Fruit fly (Drosophila melanogaster): Measurements from ENCODE around the gene GstD9.
A peak's percentile ranks its signal among the peaks of the same experiment; 100 is the strongest.

The GstD9 gene

DNA sequence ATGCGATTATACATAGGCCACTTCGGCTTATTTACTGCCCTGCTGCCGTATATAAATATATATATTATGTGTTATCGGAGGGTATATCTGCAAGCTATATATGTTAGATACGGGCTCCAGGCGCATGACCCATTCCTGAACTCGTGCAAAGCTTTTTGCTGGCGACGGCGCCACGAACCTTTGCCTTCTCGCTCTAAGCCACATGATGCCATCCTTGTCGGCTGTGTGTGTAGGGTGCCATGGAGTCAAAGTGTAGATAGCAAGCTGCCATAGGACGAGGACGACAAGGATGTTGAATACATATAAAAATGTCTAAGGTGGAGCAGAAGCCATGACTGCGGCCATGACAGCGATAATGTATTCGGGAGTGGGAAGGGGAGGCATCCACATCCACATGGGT is 19.7 kb downstream of the GstD9 start (continued):
- no peak for TF ChIP-seq crp (GFP tag; optimal IDR thresholded peaks at IDR 0.05)
- TF ChIP-seq CG4730 (GFP tag; IDR thresholded peaks at IDR 0.05) = no peak
- TF ChIP-seq D19A (tag; optimal IDR thresholded peaks at IDR 0.05) = no peak
- no peak for TF ChIP-seq wor (GFP tag; IDR thresholded peaks at IDR 0.05)
- TF ChIP-seq CG3726 (GFP tag; IDR thresholded peaks at IDR 0.05) = no peak
- TF ChIP-seq PHDP (tag; optimal IDR thresholded peaks at IDR 0.05) = no peak
- TF ChIP-seq lov (optimal IDR thresholded peaks at IDR 0.05) = no peak
- no peak for TF ChIP-seq lov (GFP tag; IDR thresholded peaks at IDR 0.05)
- no peak for TF ChIP-seq nerfin-2 (GFP tag; IDR thresholded peaks at IDR 0.05; ENCODE audit: partially characterized antibody)
- TF ChIP-seq Six4 (GFP tag; optimal IDR thresholded peaks at IDR 0.05) = no peak
- no peak for TF ChIP-seq CG13424 (tag; optimal IDR thresholded peaks at IDR 0.05)
- no peak for TF ChIP-seq CG17328 (GFP tag; IDR thresholded peaks at IDR 0.05)
- TF ChIP-seq ewg (GFP tag; optimal IDR thresholded peaks at IDR 0.05) = peak; percentile 74
- no peak for TF ChIP-seq CG15073 (GFP tag; optimal IDR thresholded peaks at IDR 0.05)
- TF ChIP-seq Atf-2 (GFP tag; optimal IDR thresholded peaks at IDR 0.05) = no peak
- no peak for TF ChIP-seq Rfx (GFP tag; IDR thresholded peaks at IDR 0.05)
- TF ChIP-seq CG13775 (GFP tag; optimal IDR thresholded peaks at IDR 0.05) = no peak
- TF ChIP-seq zen2 (GFP tag; IDR thresholded peaks at IDR 0.05; ENCODE audit: partially characterized antibody) = no peak
- TF ChIP-seq Sry-β (GFP tag; optimal IDR thresholded peaks at IDR 0.05) = no peak
- TF ChIP-seq CG6175 (GFP tag; IDR thresholded peaks at IDR 0.05) = no peak
- TF ChIP-seq gem (tag; optimal IDR thresholded peaks at IDR 0.05) = no peak
- TF ChIP-seq Sox102F (GFP tag; optimal IDR thresholded peaks at IDR 0.05) = no peak
- no peak for TF ChIP-seq hbn (GFP tag; IDR thresholded peaks at IDR 0.05; ENCODE audit: partially characterized antibody)
- TF ChIP-seq ssp (GFP tag; IDR thresholded peaks at IDR 0.05) = no peak
- TF ChIP-seq CG18011 (GFP tag; optimal IDR thresholded peaks at IDR 0.05) = no peak
- no peak for TF ChIP-seq ap (GFP tag; IDR thresholded peaks at IDR 0.05)
- TF ChIP-seq ken (GFP tag; IDR thresholded peaks at IDR 0.05) = no peak
- TF ChIP-seq CG16813 (GFP tag; IDR thresholded peaks at IDR 0.05; ENCODE audit: partially characterized antibody) = no peak
- no peak for TF ChIP-seq sob (GFP tag; IDR thresholded peaks at IDR 0.05)
- no peak for TF ChIP-seq NFAT (GFP tag; IDR thresholded peaks at IDR 0.05)
- no peak for TF ChIP-seq CG31388 (GFP tag; optimal IDR thresholded peaks at IDR 0.05)
- no peak for TF ChIP-seq unc-4 (GFP tag; IDR thresholded peaks at IDR 0.05; ENCODE audit: partially characterized antibody)
- no peak for TF ChIP-seq CG12104 (GFP tag; optimal IDR thresholded peaks at IDR 0.05)
- TF ChIP-seq MTF-1 (GFP tag; optimal IDR thresholded peaks at IDR 0.05; ENCODE audit: borderline replicate concordance) = no peak
- no peak for TF ChIP-seq jing (GFP tag; optimal IDR thresholded peaks at IDR 0.05)
- TF ChIP-seq CG2120 (GFP tag; optimal IDR thresholded peaks at IDR 0.05) = no peak
- TF ChIP-seq Sry-δ (GFP tag; optimal IDR thresholded peaks at IDR 0.05) = no peak
- peak; percentile 91 for TF ChIP-seq Nf-YC (tag; optimal IDR thresholded peaks at IDR 0.05)
- TF ChIP-seq CG11247 (GFP tag; IDR thresholded peaks at IDR 0.05) = no peak
- TF ChIP-seq CG16779 (GFP tag; IDR thresholded peaks at IDR 0.05) = no peak
- TF ChIP-seq h (optimal IDR thresholded peaks at IDR 0.05) = no peak
- no peak for TF ChIP-seq CG18619 (GFP tag; optimal IDR thresholded peaks at IDR 0.05)
- no peak for TF ChIP-seq CG3407 (GFP tag; optimal IDR thresholded peaks at IDR 0.05)
- TF ChIP-seq CG1832 (GFP tag; optimal IDR thresholded peaks at IDR 0.05) = peak; percentile 37
- no peak for TF ChIP-seq CG11398 (GFP tag; optimal IDR thresholded peaks at IDR 0.05)
- no peak for TF ChIP-seq Opbp (GFP tag; IDR thresholded peaks at IDR 0.05; ENCODE audit: partially characterized antibody)
- no peak for TF ChIP-seq CG4360 (GFP tag; IDR thresholded peaks at IDR 0.05)
- no peak for TF ChIP-seq fd64A (GFP tag; optimal IDR thresholded peaks at IDR 0.05)
- TF ChIP-seq CG10979 (tag; optimal IDR thresholded peaks at IDR 0.05) = no peak
- TF ChIP-seq Deaf1 (tag; optimal IDR thresholded peaks at IDR 0.05) = peak; percentile 84
